Worm (Caenorhabditis elegans) whole organism, mixed stage, embryonic: ENCODE measurements around the gene nspe-8.

Source experiments
- M03D4.4 ChIP-seq: sonication (generic microtip); optimal IDR thresholded peaks from 2 replicates; lab custom pipeline; 2017; ENCODE audit warnings: mild to moderate bottlenecking, missing genetic modification characterization, missing compliant biosample characterization
- ceh-39 ChIP-seq: fragments of 150-350 bp; optimal IDR thresholded peaks from 2 replicates; lab custom pipeline; 2014; ENCODE audit warnings: missing biosample characterization, missing genetic modification characterization
- elt-3 ChIP-seq: fragments of 150-350 bp; optimal IDR thresholded peaks from 2 replicates; lab custom pipeline; 2014; ENCODE audit warnings: missing biosample characterization, missing genetic modification characterization
- lsy-2 ChIP-seq: fragments of 150-350 bp; optimal IDR thresholded peaks from 2 replicates; lab custom pipeline; 2014; ENCODE audit warnings: missing biosample characterization, missing genetic modification characterization
- nhr-237 ChIP-seq: fragments of 150-350 bp; optimal IDR thresholded peaks from 2 replicates; lab custom pipeline; 2014; ENCODE audit warnings: missing biosample characterization, missing genetic modification characterization
- nhr-28 ChIP-seq: fragments of 150-350 bp; optimal IDR thresholded peaks from 2 replicates; lab custom pipeline; 2014; ENCODE audit warnings: missing biosample characterization, missing genetic modification characterization
- snpc-4 ChIP-seq: fragments of 150-350 bp; optimal IDR thresholded peaks from 2 replicates; lab custom pipeline; 2014; ENCODE audit warnings: missing biosample characterization, missing genetic modification characterization
- unc-39 ChIP-seq: fragments of 150-350 bp; optimal IDR thresholded peaks from 2 replicates; lab custom pipeline; 2014; ENCODE audit warnings: missing biosample characterization, missing genetic modification characterization
- unc-62 ChIP-seq: fragments of 150-350 bp; optimal IDR thresholded peaks from 2 replicates; lab custom pipeline; 2014; ENCODE audit warnings: missing biosample characterization, missing genetic modification reagents, missing genetic modification characterization
- ztf-11 ChIP-seq: fragments of 150-350 bp; optimal IDR thresholded peaks from 2 replicates; lab custom pipeline; 2014; ENCODE audit warnings: missing biosample characterization, missing genetic modification characterization

DNA sequence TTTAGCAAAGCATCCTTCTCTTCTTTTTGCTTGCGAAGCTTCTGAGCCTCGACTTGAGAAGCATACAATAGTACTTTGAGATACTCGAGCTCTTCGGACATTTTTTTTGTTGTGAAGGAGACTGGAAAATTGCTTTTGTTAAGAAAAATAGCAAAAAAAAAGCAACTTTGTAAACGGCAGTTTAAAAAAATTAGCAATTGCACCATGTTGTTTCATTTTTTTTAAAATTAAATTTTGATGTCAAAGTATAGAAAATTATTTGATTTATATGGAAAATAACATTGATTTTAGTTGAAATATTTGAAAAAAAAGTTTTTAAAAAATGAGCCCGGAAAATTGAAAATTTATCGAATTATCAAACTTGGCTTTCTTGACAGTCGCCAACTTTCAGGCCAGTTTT lies 47.1 kb downstream of the nspe-8 start, which contains the start of gene Y38E10A.3:
- TF ChIP-seq elt-3 (tag; lab: Kevin White, UChicago): no peak
- TF ChIP-seq ztf-11 (tag; lab: Kevin White, UChicago): no peak
- TF ChIP-seq snpc-4 (tag; lab: Kevin White, UChicago): no peak
- TF ChIP-seq unc-62: no peak
- TF ChIP-seq nhr-237 (tag; lab: Kevin White, UChicago): no peak
- no peak for TF ChIP-seq unc-39
- no peak for TF ChIP-seq lsy-2 (tag; lab: Kevin White, UChicago)
- no peak for TF ChIP-seq M03D4.4 (tag; lab: Kevin White, UChicago)
- no peak for TF ChIP-seq nhr-28
- no peak for TF ChIP-seq ceh-39 (tag; lab: Kevin White, UChicago)
